Fruit fly (Drosophila melanogaster) whole organism, embryonic: ENCODE results near the gene CG16854.
A peak's percentile ranks its signal among the peaks of the same experiment; 100 is the strongest.

ENCODE experiments used
- CG10543 ChIP-seq: fragments of 200-800 bp; sonication (Bioruptor generic); optimal IDR thresholded peaks from 3 replicates; lab custom pipeline; 2017; ENCODE audit warnings: missing biosample characterization, mild to moderate bottlenecking, missing genetic modification characterization, moderate library complexity
- CG11093 ChIP-seq: fragments of 200-800 bp; sonication (Bioruptor generic); IDR thresholded peaks from 3 replicates; pipeline ENCODE4 v1.3.6; 2022; ENCODE audit warnings: missing biosample characterization, missing genetic modification characterization
- CG11456 ChIP-seq: fragments of 200-800 bp; sonication (Bioruptor generic); IDR thresholded peaks from 3 replicates; pipeline ENCODE4 v1.3.6; 2022; ENCODE audit warnings: missing biosample characterization, missing genetic modification characterization
- CG13296 ChIP-seq: fragments of 200-800 bp; sonication (Bioruptor generic); optimal IDR thresholded peaks from 3 replicates; lab custom pipeline; 2018; ENCODE audit warnings: missing biosample characterization, mild to moderate bottlenecking, missing genetic modification characterization
- CG14860 ChIP-seq: fragments of 200-800 bp; sonication (Bioruptor generic); IDR thresholded peaks from 3 replicates; pipeline ENCODE4 v1.3.6; 2022; ENCODE audit warnings: missing biosample characterization, missing genetic modification characterization; ENCODE audit not compliant: partially characterized antibody
- CG15514 ChIP-seq: fragments of 200-800 bp; sonication (Bioruptor generic); optimal IDR thresholded peaks from 3 replicates; lab custom pipeline; 2017; ENCODE audit warnings: missing biosample characterization, missing genetic modification characterization, mild to moderate bottlenecking, moderate library complexity, missing genetic modification reagents
- CG16815 ChIP-seq: fragments of 200-800 bp; sonication (Bioruptor generic); optimal IDR thresholded peaks from 3 replicates; lab custom pipeline; 2017; ENCODE audit warnings: missing biosample characterization, mild to moderate bottlenecking, missing genetic modification characterization
- CG17385 ChIP-seq: fragments of 200-800 bp; sonication (Bioruptor generic); optimal IDR thresholded peaks from 3 replicates; lab custom pipeline; 2018; ENCODE audit warnings: missing biosample characterization, mild to moderate bottlenecking, missing genetic modification characterization
- CG17802 ChIP-seq: fragments of 200-800 bp; sonication (Bioruptor generic); optimal IDR thresholded peaks from 2 replicates; lab custom pipeline; 2018; ENCODE audit warnings: missing biosample characterization, mild to moderate bottlenecking, missing genetic modification characterization, moderate library complexity
- CG18599 ChIP-seq: fragments of 200-800 bp; sonication (Bioruptor generic); optimal IDR thresholded peaks from 3 replicates; lab custom pipeline; 2017; ENCODE audit warnings: missing biosample characterization, missing genetic modification characterization, mild to moderate bottlenecking, moderate library complexity, missing genetic modification reagents
- CG2129 ChIP-seq: fragments of 200-800 bp; sonication (Bioruptor generic); IDR thresholded peaks from 2 replicates; pipeline ENCODE4 v1.3.6; 2022; ENCODE audit warnings: missing biosample characterization, missing genetic modification characterization; ENCODE audit not compliant: partially characterized antibody
- CG2202 ChIP-seq: fragments of 200-800 bp; sonication (Bioruptor generic); optimal IDR thresholded peaks from 2 replicates; lab custom pipeline; 2018; ENCODE audit warnings: missing biosample characterization, mild to moderate bottlenecking, missing genetic modification characterization
- CG2875 ChIP-seq: fragments of 200-800 bp; sonication (Bioruptor generic); optimal IDR thresholded peaks from 2 replicates; lab custom pipeline; 2017; ENCODE audit warnings: missing biosample characterization, mild to moderate bottlenecking, missing genetic modification characterization, missing genetic modification reagents
- CG43689 ChIP-seq: fragments of 200-800 bp; sonication (Bioruptor generic); IDR thresholded peaks from 2 replicates; pipeline ENCODE4 v1.3.6; 2022; ENCODE audit warnings: missing biosample characterization, missing genetic modification characterization
- CG4617 ChIP-seq: fragments of 200-800 bp; sonication (Bioruptor generic); optimal IDR thresholded peaks from 3 replicates; lab custom pipeline; 2016; ENCODE audit warnings: missing biosample characterization, missing genetic modification characterization, borderline replicate concordance
- CG7745 ChIP-seq: fragments of 200-800 bp; sonication (Bioruptor generic); optimal IDR thresholded peaks from 2 replicates; lab custom pipeline; 2018; ENCODE audit warnings: missing biosample characterization, mild to moderate bottlenecking, missing genetic modification characterization, moderate library complexity
- CG8924 ChIP-seq: fragments of 200-800 bp; optimal IDR thresholded peaks from 3 replicates; lab custom pipeline; 2019; ENCODE audit warnings: missing biosample characterization, mild to moderate bottlenecking, missing genetic modification characterization, moderate library complexity
- Eip74EF ChIP-seq, 2 experiments: fragments of 200-800 bp in 1 of 2; fragments of >200 bp in 1 of 2; sonication (Bioruptor generic) in 1 of 2; optimal IDR thresholded peaks; 2 replicates each; lab custom pipeline; 2017 to 2019; ENCODE audit warnings: missing biosample characterization in 2 of 2, missing genetic modification characterization in 2 of 2, mild to moderate bottlenecking in 1 of 2, moderate library complexity in 1 of 2
- GATAe ChIP-seq: fragments of 200-800 bp; sonication (Bioruptor generic); conservative IDR thresholded peaks from 2 replicates; pipeline ENCODE4 v1.3.6; 2022; ENCODE audit warnings: missing biosample characterization, missing genetic modification characterization
- HHEX ChIP-seq: fragments of 200-800 bp; sonication (Bioruptor generic); optimal IDR thresholded peaks from 3 replicates; lab custom pipeline; 2017; ENCODE audit warnings: missing biosample characterization, mild to moderate bottlenecking, missing genetic modification characterization, missing genetic modification reagents
- HmgZ ChIP-seq: fragments of 200-800 bp; sonication (Bioruptor generic); optimal IDR thresholded peaks from 2 replicates; lab custom pipeline; 2018; ENCODE audit warnings: missing biosample characterization, mild to moderate bottlenecking, missing genetic modification characterization
- Lpt ChIP-seq: fragments of >200 bp; optimal IDR thresholded peaks from 2 replicates; lab custom pipeline; 2018; ENCODE audit warnings: missing biosample characterization, missing genetic modification characterization
- MESR4 ChIP-seq: fragments of 200-800 bp; sonication (Bioruptor generic); optimal IDR thresholded peaks from 2 replicates; lab custom pipeline; 2018; ENCODE audit warnings: missing biosample characterization, mild to moderate bottlenecking, missing genetic modification characterization, moderate library complexity
- Mes4 ChIP-seq: fragments of 200-800 bp; sonication (Bioruptor generic); optimal IDR thresholded peaks from 2 replicates; lab custom pipeline; 2016; ENCODE audit warnings: missing biosample characterization, missing genetic modification characterization
- Myb ChIP-seq: fragments of 200-800 bp; sonication (Bioruptor generic); optimal IDR thresholded peaks from 2 replicates; lab custom pipeline; 2016; ENCODE audit warnings: missing biosample characterization, missing genetic modification characterization
- Ravus ChIP-seq: fragments of 200-800 bp; sonication (Bioruptor generic); IDR thresholded peaks from 2 replicates; pipeline ENCODE4 v1.3.6; 2022; ENCODE audit warnings: missing biosample characterization, missing genetic modification characterization
- Rfx ChIP-seq: fragments of 200-800 bp; sonication (Bioruptor generic); IDR thresholded peaks from 2 replicates; pipeline ENCODE4 v1.3.6; 2022; ENCODE audit warnings: missing biosample characterization, missing genetic modification characterization
- Sox100B ChIP-seq: fragments of 200-800 bp; sonication (Bioruptor generic); optimal IDR thresholded peaks from 3 replicates; lab custom pipeline; 2018; ENCODE audit warnings: missing biosample characterization, mild to moderate bottlenecking, missing genetic modification characterization
- amos ChIP-seq: fragments of 200-800 bp; sonication (Bioruptor generic); IDR thresholded peaks from 2 replicates; pipeline ENCODE4 v1.3.6; 2022; ENCODE audit warnings: missing biosample characterization, missing genetic modification characterization; ENCODE audit not compliant: partially characterized antibody
- bowl ChIP-seq: fragments of 200-800 bp; sonication (Bioruptor generic); IDR thresholded peaks from 2 replicates; pipeline ENCODE4 v1.3.6; 2022; ENCODE audit warnings: missing biosample characterization, missing genetic modification characterization
- cg ChIP-seq: fragments of 200-800 bp; sonication (Bioruptor generic); optimal IDR thresholded peaks from 3 replicates; lab custom pipeline; 2019; ENCODE audit warnings: missing biosample characterization, mild to moderate bottlenecking, missing genetic modification characterization, moderate library complexity
- da ChIP-seq: fragments of 200-800 bp; sonication (Bioruptor generic); optimal IDR thresholded peaks from 2 replicates; lab custom pipeline; 2016; ENCODE audit warnings: missing biosample characterization, missing genetic modification characterization
- ems ChIP-seq: fragments of 200-800 bp; sonication (Bioruptor generic); optimal IDR thresholded peaks from 3 replicates; lab custom pipeline; 2016; ENCODE audit warnings: missing biosample characterization, missing genetic modification characterization
- grau ChIP-seq: fragments of 200-800 bp; optimal IDR thresholded peaks from 3 replicates; lab custom pipeline; 2019; ENCODE audit warnings: missing biosample characterization, mild to moderate bottlenecking, missing genetic modification characterization, moderate library complexity
- jumu ChIP-seq: fragments of 200-800 bp; sonication (Bioruptor generic); optimal IDR thresholded peaks from 3 replicates; lab custom pipeline; 2016; ENCODE audit warnings: missing biosample characterization, missing genetic modification characterization
- lab ChIP-seq: fragments of 200-800 bp; sonication (Bioruptor generic); optimal IDR thresholded peaks from 3 replicates; lab custom pipeline; 2017; ENCODE audit warnings: missing biosample characterization, missing genetic modification characterization, mild to moderate bottlenecking, moderate library complexity, missing genetic modification reagents
- lov ChIP-seq, 2 experiments: fragments of 200-800 bp in 1 of 2; fragments of >200 bp in 1 of 2; sonication (Bioruptor generic) in 1 of 2; IDR thresholded peaks in 1 of 2; optimal IDR thresholded peaks in 1 of 2; 2 replicates in 1 of 2; 3 replicates in 1 of 2; pipeline versions ENCODE4 v1.3.6 to Lab custom; 2017 to 2022; ENCODE audit warnings: missing biosample characterization in 1 of 2, missing genetic modification characterization in 1 of 2
- mam ChIP-seq: fragments of 200-800 bp; sonication (Bioruptor generic); optimal IDR thresholded peaks from 3 replicates; lab custom pipeline; 2016; ENCODE audit warnings: missing biosample characterization, missing genetic modification characterization
- nom ChIP-seq: fragments of 200-800 bp; sonication (Bioruptor generic); optimal IDR thresholded peaks from 2 replicates; lab custom pipeline; 2017; ENCODE audit warnings: missing biosample characterization, missing genetic modification characterization, mild to moderate bottlenecking, moderate library complexity, missing genetic modification reagents
- otp ChIP-seq: fragments of 200-800 bp; sonication (Bioruptor generic); IDR thresholded peaks from 3 replicates; pipeline ENCODE4, ENCODE4 v1.3.6; 2022; ENCODE audit warnings: missing biosample characterization, missing genetic modification characterization
- ro ChIP-seq: fragments of 200-800 bp; sonication (Bioruptor generic); IDR thresholded peaks from 2 replicates; pipeline ENCODE4 v1.3.6; 2022; ENCODE audit warnings: missing biosample characterization, missing genetic modification characterization
- schlank ChIP-seq: fragments of 200-800 bp; sonication (Bioruptor generic); optimal IDR thresholded peaks from 2 replicates; lab custom pipeline; 2018; ENCODE audit warnings: missing biosample characterization, mild to moderate bottlenecking, missing genetic modification characterization
- slou ChIP-seq: fragments of 200-800 bp; sonication (Bioruptor generic); optimal IDR thresholded peaks from 3 replicates; lab custom pipeline; 2016; ENCODE audit warnings: missing biosample characterization, missing genetic modification characterization
- so ChIP-seq: fragments of 200-800 bp; sonication (Bioruptor generic); IDR thresholded peaks from 3 replicates; pipeline ENCODE4 v1.3.6; 2022; ENCODE audit warnings: missing biosample characterization, missing genetic modification characterization
- stc ChIP-seq: fragments of 200-800 bp; sonication (Bioruptor generic); IDR thresholded peaks from 2 replicates; pipeline ENCODE4 v1.3.6; 2022; ENCODE audit warnings: missing biosample characterization, missing genetic modification characterization
- unc-4 ChIP-seq: fragments of 200-800 bp; sonication (Bioruptor generic); IDR thresholded peaks from 2 replicates; pipeline ENCODE4 v1.3.6; 2022; ENCODE audit warnings: missing biosample characterization, missing genetic modification characterization; ENCODE audit not compliant: partially characterized antibody
- wek ChIP-seq: fragments of 200-800 bp; sonication (Bioruptor generic); optimal IDR thresholded peaks from 3 replicates; lab custom pipeline; 2018; ENCODE audit warnings: missing biosample characterization, mild to moderate bottlenecking, missing genetic modification characterization, moderate library complexity

The CG16854 gene

dm6 chr2L:11057333-11058110 lies 29.0 kb upstream of the CG16854 start (continued):
- TF ChIP-seq otp (GFP tag; lab: Robert Waterston, UW): peak; percentile 66; the same call in 1 of the 3 replicates
- peak; percentile 89 for TF ChIP-seq GATAe (GFP tag; lab: Robert Waterston, UW)
- TF ChIP-seq lab (GFP tag; lab: Kevin White, UChicago): peak; percentile 35
- TF ChIP-seq grau (tag; lab: Kevin White, UChicago): peak; percentile 99
- TF ChIP-seq HmgZ: peak; percentile 57
- TF ChIP-seq Sox100B (GFP tag; lab: Kevin White, UChicago): peak; percentile 94
- TF ChIP-seq slou (GFP tag; lab: Kevin White, UChicago): no peak
- no peak for TF ChIP-seq MESR4
- TF ChIP-seq CG2875: peak; percentile 60
- TF ChIP-seq Lpt (GFP tag; lab: Kevin White, UChicago): no peak
- TF ChIP-seq CG17802 (tag; lab: Kevin White, UChicago): no peak
- TF ChIP-seq so: peak; percentile 74
- TF ChIP-seq da (GFP tag; lab: Kevin White, UChicago): peak; percentile 27
- TF ChIP-seq CG15514 (GFP tag; lab: Kevin White, UChicago): peak; percentile 4
- TF ChIP-seq amos (GFP tag; lab: Robert Waterston, UW): no peak; the same call in 1 of the 2 replicates
- peak; percentile 83; the same call in 2 of the 3 replicates for TF ChIP-seq CG11456 (GFP tag; lab: Robert Waterston, UW)
- peak; percentile 46 for TF ChIP-seq schlank (tag; lab: Kevin White, UChicago)
- TF ChIP-seq Eip74EF (GFP tag; optimal IDR thresholded peaks at IDR 0.05; lab: Kevin White, UChicago): peak in 1 of 2 experiments; percentile 76
- peak; percentile 53 for TF ChIP-seq CG4617 (GFP tag; lab: Kevin White, UChicago)
- TF ChIP-seq CG11093 (GFP tag; lab: Robert Waterston, UW): peak; percentile 55; the same call in 2 of the 3 replicates
- peak; percentile 57 for TF ChIP-seq CG43689 (GFP tag; lab: Robert Waterston, UW)
- peak; percentile 80 for TF ChIP-seq nom (GFP tag; lab: Kevin White, UChicago)
- peak; percentile 42 for TF ChIP-seq ems (GFP tag; lab: Kevin White, UChicago)
- peak; percentile 61 for TF ChIP-seq stc
- no peak for TF ChIP-seq Ravus (GFP tag; lab: Robert Waterston, UW)
- TF ChIP-seq wek (GFP tag; lab: Kevin White, UChicago): peak; percentile 23
- peak; percentile 56 for TF ChIP-seq CG18599 (GFP tag; lab: Kevin White, UChicago)
- TF ChIP-seq mam (GFP tag; lab: Kevin White, UChicago): peak; percentile 46
- peak; percentile 7 for TF ChIP-seq Mes4 (GFP tag; lab: Kevin White, UChicago)
- TF ChIP-seq HHEX (GFP tag; lab: Kevin White, UChicago): peak; percentile 65
- no peak for TF ChIP-seq CG14860 (GFP tag; lab: Robert Waterston, UW)
- peak; percentile 63; the same call in 1 of the 2 replicates for TF ChIP-seq bowl
- no peak for TF ChIP-seq lov (optimal IDR thresholded peaks at IDR 0.05; lab: Kevin White, UChicago)
- no peak; the same call in 2 of the 3 replicates for TF ChIP-seq lov (GFP tag; IDR thresholded peaks at IDR 0.05; lab: Robert Waterston, UW)
- peak; percentile 46 for TF ChIP-seq jumu (GFP tag; lab: Kevin White, UChicago)
- peak; percentile 81 for TF ChIP-seq CG8924 (tag; lab: Kevin White, UChicago)
- no peak for TF ChIP-seq CG7745
- TF ChIP-seq CG13296: peak; percentile 77
- no peak for TF ChIP-seq unc-4 (GFP tag; lab: Robert Waterston, UW)
- TF ChIP-seq CG10543 (GFP tag; lab: Kevin White, UChicago): peak; percentile 69
- TF ChIP-seq CG17385: peak; percentile 72
- TF ChIP-seq Rfx (GFP tag; lab: Robert Waterston, UW): peak; percentile 87
- no peak for TF ChIP-seq cg
- TF ChIP-seq Myb (GFP tag; lab: Kevin White, UChicago): peak; percentile 48
- peak; percentile 59 for TF ChIP-seq CG2202
- TF ChIP-seq CG16815 (GFP tag; lab: Kevin White, UChicago): peak; percentile 83
- peak; percentile 78 for TF ChIP-seq ro
- no peak for TF ChIP-seq CG2129
